Fruit fly (Drosophila melanogaster) whole organism, embryonic: ENCODE results near the gene cysu.
A peak's percentile ranks its signal among the peaks of the same experiment; 100 is the strongest.

Source experiments
- B-H2 ChIP-seq: fragments of 200-800 bp; sonication (Bioruptor generic); optimal IDR thresholded peaks from 2 replicates; lab custom pipeline; 2018; ENCODE audit warnings: missing biosample characterization, mild to moderate bottlenecking, missing genetic modification characterization
- BEAF-32 ChIP-seq: fragments of 200-800 bp; sonication (Bioruptor generic); optimal IDR thresholded peaks from 3 replicates; lab custom pipeline; 2017; ENCODE audit warnings: missing biosample characterization, missing genetic modification characterization, mild to moderate bottlenecking, moderate library complexity, missing genetic modification reagents
- CG10147 ChIP-seq: fragments of 200-800 bp; sonication (Bioruptor generic); optimal IDR thresholded peaks from 2 replicates; lab custom pipeline; 2019; ENCODE audit warnings: missing biosample characterization, mild to moderate bottlenecking, missing genetic modification characterization, moderate library complexity
- CG10209 ChIP-seq: fragments of 200-800 bp; sonication (Bioruptor generic); optimal IDR thresholded peaks from 3 replicates; lab custom pipeline; 2017; ENCODE audit warnings: missing biosample characterization, mild to moderate bottlenecking, missing genetic modification characterization, missing genetic modification reagents
- CG10321 ChIP-seq: fragments of 200-800 bp; sonication (Bioruptor generic); IDR thresholded peaks from 2 replicates; pipeline ENCODE4 v1.3.6; 2022; ENCODE audit warnings: missing biosample characterization, missing genetic modification characterization
- CG10979 ChIP-seq: fragments of 200-800 bp; sonication (Bioruptor generic); optimal IDR thresholded peaks from 2 replicates; lab custom pipeline; 2018; ENCODE audit warnings: missing biosample characterization, mild to moderate bottlenecking, missing genetic modification characterization, moderate library complexity
- CG11504 ChIP-seq: fragments of 200-800 bp; sonication (Bioruptor generic); optimal IDR thresholded peaks from 3 replicates; lab custom pipeline; 2019; ENCODE audit warnings: missing biosample characterization, mild to moderate bottlenecking, missing genetic modification characterization, moderate library complexity
- CG11696 ChIP-seq: fragments of 200-800 bp; sonication (Bioruptor generic); IDR thresholded peaks from 2 replicates; pipeline ENCODE4 v1.3.6; 2022; ENCODE audit warnings: missing biosample characterization, missing genetic modification characterization
- CG12299 ChIP-seq: fragments of 200-800 bp; sonication (Bioruptor generic); optimal IDR thresholded peaks from 2 replicates; lab custom pipeline; 2018; ENCODE audit warnings: missing biosample characterization, mild to moderate bottlenecking, missing genetic modification characterization
- CG13287 ChIP-seq: fragments of 200-800 bp; sonication (Bioruptor generic); IDR thresholded peaks from 2 replicates; pipeline ENCODE4 v1.3.6; 2022; ENCODE audit warnings: missing biosample characterization, missing genetic modification characterization; ENCODE audit not compliant: partially characterized antibody
- CG13296 ChIP-seq: fragments of 200-800 bp; sonication (Bioruptor generic); optimal IDR thresholded peaks from 3 replicates; lab custom pipeline; 2018; ENCODE audit warnings: missing biosample characterization, mild to moderate bottlenecking, missing genetic modification characterization
- CG1647 ChIP-seq: fragments of 200-800 bp; sonication (Bioruptor generic); optimal IDR thresholded peaks from 3 replicates; lab custom pipeline; 2016; ENCODE audit warnings: missing biosample characterization, missing genetic modification characterization
- CG17186 ChIP-seq: fragments of 200-800 bp; sonication (Bioruptor generic); optimal IDR thresholded peaks from 3 replicates; lab custom pipeline; 2017; ENCODE audit warnings: missing biosample characterization, missing genetic modification reagents, missing genetic modification characterization
- CG2199 ChIP-seq: fragments of 200-800 bp; sonication (Bioruptor generic); IDR thresholded peaks from 3 replicates; pipeline ENCODE4 v1.3.6; 2022; ENCODE audit warnings: missing biosample characterization, missing genetic modification characterization
- CG2678 ChIP-seq: fragments of 200-800 bp; sonication (Bioruptor generic); optimal IDR thresholded peaks from 3 replicates; lab custom pipeline; 2019; ENCODE audit warnings: missing biosample characterization, mild to moderate bottlenecking, missing genetic modification characterization, moderate library complexity
- CG31365 ChIP-seq: fragments of 200-800 bp; sonication (Bioruptor generic); optimal IDR thresholded peaks from 2 replicates; lab custom pipeline; 2018; ENCODE audit warnings: missing biosample characterization, mild to moderate bottlenecking, missing genetic modification characterization
- CG5180 ChIP-seq: fragments of 200-800 bp; sonication (Bioruptor generic); optimal IDR thresholded peaks from 3 replicates; lab custom pipeline; 2017; ENCODE audit warnings: missing biosample characterization, missing genetic modification characterization, mild to moderate bottlenecking, moderate library complexity, missing genetic modification reagents
- CG6854 ChIP-seq: fragments of 200-800 bp; sonication (Bioruptor generic); optimal IDR thresholded peaks from 3 replicates; lab custom pipeline; 2017; ENCODE audit warnings: missing biosample characterization, mild to moderate bottlenecking, missing genetic modification characterization
- CG7786 ChIP-seq: fragments of 200-800 bp; sonication (Bioruptor generic); optimal IDR thresholded peaks from 2 replicates; lab custom pipeline; 2016; ENCODE audit warnings: missing biosample characterization, missing genetic modification characterization
- CG8089 ChIP-seq: fragments of 200-800 bp; sonication (Bioruptor generic); optimal IDR thresholded peaks from 3 replicates; lab custom pipeline; 2016; ENCODE audit warnings: missing biosample characterization, missing genetic modification characterization
- CG8765 ChIP-seq: fragments of 200-800 bp; sonication (Bioruptor generic); IDR thresholded peaks from 2 replicates; pipeline ENCODE4 v1.3.6; 2022; ENCODE audit warnings: missing biosample characterization, missing genetic modification characterization
- CG9437 ChIP-seq: fragments of 200-800 bp; sonication (Bioruptor generic); optimal IDR thresholded peaks from 2 replicates; lab custom pipeline; 2018; ENCODE audit warnings: missing biosample characterization, mild to moderate bottlenecking, missing genetic modification characterization
- Camta ChIP-seq: fragments of 200-800 bp; sonication (Bioruptor generic); optimal IDR thresholded peaks from 2 replicates; lab custom pipeline; 2016; ENCODE audit warnings: missing biosample characterization, missing genetic modification characterization
- Dad ChIP-seq: fragments of 200-800 bp; sonication (Bioruptor generic); optimal IDR thresholded peaks from 3 replicates; lab custom pipeline; 2016; ENCODE audit warnings: missing biosample characterization, missing genetic modification characterization
- HHEX ChIP-seq: fragments of 200-800 bp; sonication (Bioruptor generic); optimal IDR thresholded peaks from 3 replicates; lab custom pipeline; 2017; ENCODE audit warnings: missing biosample characterization, mild to moderate bottlenecking, missing genetic modification characterization, missing genetic modification reagents
- Hr3 ChIP-seq: fragments of 200-800 bp; sonication (Bioruptor generic); optimal IDR thresholded peaks from 3 replicates; lab custom pipeline; 2016; ENCODE audit warnings: missing biosample characterization, missing genetic modification characterization
- MTF-1 ChIP-seq: fragments of 200-800 bp; sonication (Bioruptor generic); optimal IDR thresholded peaks from 2 replicates; lab custom pipeline; 2018; ENCODE audit warnings: missing biosample characterization, mild to moderate bottlenecking, missing genetic modification characterization, borderline replicate concordance
- NC2β ChIP-seq: fragments of 200-800 bp; sonication (Bioruptor generic); optimal IDR thresholded peaks from 2 replicates; lab custom pipeline; 2016; ENCODE audit warnings: missing biosample characterization, missing genetic modification characterization
- Pdp1 ChIP-seq, 2 experiments: fragments of 200-800 bp; sonication (Bioruptor generic); optimal IDR thresholded peaks; 3 replicates each; lab custom pipeline; 2016; ENCODE audit warnings: missing biosample characterization in 2 of 2, missing genetic modification characterization in 2 of 2, mild to moderate bottlenecking in 1 of 2, moderate library complexity in 1 of 2
- Scr ChIP-seq: fragments of 200-800 bp; sonication (Bioruptor generic); IDR thresholded peaks from 2 replicates; pipeline ENCODE4 v1.3.6; 2022; ENCODE audit warnings: missing biosample characterization, missing genetic modification characterization; ENCODE audit not compliant: partially characterized antibody
- Six4 ChIP-seq: fragments of 200-800 bp; sonication (Bioruptor generic); optimal IDR thresholded peaks from 2 replicates; lab custom pipeline; 2016; ENCODE audit warnings: missing biosample characterization, missing genetic modification characterization
- abd-A ChIP-seq: fragments of 200-800 bp; sonication (Bioruptor generic); optimal IDR thresholded peaks from 3 replicates; lab custom pipeline; 2019; ENCODE audit warnings: missing biosample characterization, mild to moderate bottlenecking, missing genetic modification characterization, moderate library complexity
- al ChIP-seq: fragments of 200-800 bp; sonication (Bioruptor generic); IDR thresholded peaks from 2 replicates; pipeline ENCODE4 v1.3.6; 2022; ENCODE audit warnings: missing biosample characterization, missing genetic modification characterization
- bab2 ChIP-seq: fragments of 200-800 bp; sonication (Bioruptor generic); optimal IDR thresholded peaks from 2 replicates; lab custom pipeline; 2016; ENCODE audit warnings: missing biosample characterization, missing genetic modification characterization
- cad ChIP-seq: fragments of >200 bp; optimal IDR thresholded peaks from 2 replicates; lab custom pipeline; 2017; ENCODE audit warnings: missing biosample characterization, missing genetic modification characterization
- cas ChIP-seq: fragments of 200-800 bp; sonication (Bioruptor generic); IDR thresholded peaks from 2 replicates; pipeline ENCODE4 v1.3.6; 2022; ENCODE audit warnings: missing biosample characterization, missing genetic modification characterization
- cwo ChIP-seq: fragments of 200-800 bp; sonication (Bioruptor generic); optimal IDR thresholded peaks from 3 replicates; lab custom pipeline; 2017; ENCODE audit warnings: missing biosample characterization, missing genetic modification characterization, mild to moderate bottlenecking, moderate library complexity, missing genetic modification reagents
- ewg ChIP-seq: fragments of 200-800 bp; sonication (Bioruptor generic); optimal IDR thresholded peaks from 3 replicates; lab custom pipeline; 2017; ENCODE audit warnings: mild to moderate bottlenecking, missing biosample characterization, missing genetic modification reagents, missing genetic modification characterization
- gsb-n ChIP-seq: fragments of 200-800 bp; sonication (Bioruptor generic); optimal IDR thresholded peaks from 3 replicates; lab custom pipeline; 2018; ENCODE audit warnings: missing biosample characterization, mild to moderate bottlenecking, missing genetic modification characterization
- luna ChIP-seq: fragments of 200-800 bp; sonication (Bioruptor generic); optimal IDR thresholded peaks from 2 replicates; lab custom pipeline; 2016; ENCODE audit warnings: missing biosample characterization, missing genetic modification characterization
- salm ChIP-seq: fragments of 200-800 bp; sonication (Bioruptor generic); optimal IDR thresholded peaks from 2 replicates; lab custom pipeline; 2018; ENCODE audit warnings: missing biosample characterization, mild to moderate bottlenecking, missing genetic modification characterization
- shn ChIP-seq: fragments of 200-800 bp; sonication (Bioruptor generic); optimal IDR thresholded peaks from 3 replicates; lab custom pipeline; 2016; ENCODE audit warnings: missing biosample characterization, missing genetic modification characterization
- slp2 ChIP-seq: fragments of 200-800 bp; sonication (Bioruptor generic); optimal IDR thresholded peaks from 2 replicates; lab custom pipeline; 2016; ENCODE audit warnings: missing biosample characterization, missing genetic modification characterization
- sqz ChIP-seq: fragments of 200-800 bp; sonication (Bioruptor generic); optimal IDR thresholded peaks from 3 replicates; lab custom pipeline; 2018; ENCODE audit warnings: missing biosample characterization, mild to moderate bottlenecking, missing genetic modification characterization
- tna ChIP-seq: fragments of 200-800 bp; sonication (Bioruptor generic); IDR thresholded peaks from 2 replicates; pipeline ENCODE4 v1.3.6; 2022; ENCODE audit warnings: missing biosample characterization, missing genetic modification characterization; ENCODE audit not compliant: partially characterized antibody
- trem ChIP-seq: fragments of 200-800 bp; optimal IDR thresholded peaks from 3 replicates; lab custom pipeline; 2019; ENCODE audit warnings: missing biosample characterization, mild to moderate bottlenecking, missing genetic modification characterization, moderate library complexity
- trh ChIP-seq: fragments of 200-800 bp; sonication (Bioruptor generic); optimal IDR thresholded peaks from 2 replicates; lab custom pipeline; 2016; ENCODE audit warnings: missing biosample characterization, missing genetic modification characterization
- vfl ChIP-seq: fragments of 200-800 bp; sonication (Bioruptor generic); optimal IDR thresholded peaks from 2 replicates; lab custom pipeline; 2016; ENCODE audit warnings: missing biosample characterization, missing genetic modification characterization
- yki ChIP-seq: fragments of >200 bp; optimal IDR thresholded peaks from 3 replicates; lab custom pipeline; 2018

The cysu gene

dm6 chr3R:17385329-17386019 lies 40.1 kb upstream of the cysu start (continued):
- TF ChIP-seq bab2 (GFP tag; lab: Kevin White, UChicago): peak; percentile 53
- peak; percentile 64 for TF ChIP-seq CG13287 (GFP tag; lab: Robert Waterston, UW)
- 0 out of 3 replicates have a peak, but pooled peaks have one; percentile 27 for TF ChIP-seq CG2199 (GFP tag; lab: Robert Waterston, UW)
- TF ChIP-seq NC2β (GFP tag; lab: Kevin White, UChicago): peak; percentile 31
- TF ChIP-seq al (GFP tag; lab: Robert Waterston, UW): no peak
- TF ChIP-seq CG12299 (tag; lab: Kevin White, UChicago): peak; percentile 1
- peak; percentile 71 for TF ChIP-seq CG17186 (GFP tag; lab: Kevin White, UChicago)
- peak; percentile 23 for TF ChIP-seq HHEX (GFP tag; lab: Kevin White, UChicago)
- TF ChIP-seq salm (tag; lab: Kevin White, UChicago): no peak
- peak; percentile 55 for TF ChIP-seq CG9437 (GFP tag; lab: Kevin White, UChicago)
- peak; percentile 90 for TF ChIP-seq B-H2 (GFP tag; lab: Kevin White, UChicago)
- peak; percentile 95 for TF ChIP-seq gsb-n (tag; lab: Kevin White, UChicago)
- peak; percentile 71 for TF ChIP-seq CG11504 (tag; lab: Kevin White, UChicago)
- TF ChIP-seq CG13296 (GFP tag; lab: Kevin White, UChicago): peak; percentile 50
- peak; percentile 30 for TF ChIP-seq Scr
- peak; percentile 44 for TF ChIP-seq Camta (GFP tag; lab: Kevin White, UChicago)
- TF ChIP-seq CG7786 (GFP tag; lab: Kevin White, UChicago): peak; percentile 45
- no peak for TF ChIP-seq MTF-1
- TF ChIP-seq ewg (GFP tag; lab: Kevin White, UChicago): peak; percentile 44
- 0 out of 2 replicates have a peak, but pooled peaks have one; percentile 39 for TF ChIP-seq CG11696 (GFP tag; lab: Robert Waterston, UW)
- peak; percentile 64 for TF ChIP-seq CG1647 (GFP tag; lab: Kevin White, UChicago)
- TF ChIP-seq slp2: no peak
- TF ChIP-seq cad (GFP tag; lab: Kevin White, UChicago): no peak
- 0 out of 2 replicates have a peak, but pooled peaks have one; percentile 7 for TF ChIP-seq CG10321 (GFP tag; lab: Robert Waterston, UW)
- TF ChIP-seq Hr3 (GFP tag; lab: Kevin White, UChicago): peak; percentile 2
- TF ChIP-seq shn: peak; percentile 22
- peak; percentile 93 for TF ChIP-seq sqz (GFP tag; lab: Kevin White, UChicago)
- peak; percentile 34 to 81 for TF ChIP-seq Pdp1 (GFP tag; optimal IDR thresholded peaks at IDR 0.05; lab: Kevin White, UChicago)
- peak; percentile 51 for TF ChIP-seq trem (tag; lab: Kevin White, UChicago)
- TF ChIP-seq BEAF-32: peak; percentile 53
- TF ChIP-seq CG8089 (GFP tag; lab: Kevin White, UChicago): peak; percentile 16
- no peak for TF ChIP-seq yki
- peak; percentile 4 for TF ChIP-seq CG10979 (tag; lab: Kevin White, UChicago)
- TF ChIP-seq luna (GFP tag; lab: Kevin White, UChicago): peak; percentile 66
- no peak for TF ChIP-seq Six4 (GFP tag; lab: Kevin White, UChicago)
- peak; percentile 63 for TF ChIP-seq CG31365 (tag; lab: Kevin White, UChicago)
- TF ChIP-seq abd-A (tag; lab: Kevin White, UChicago): peak; percentile 28
- TF ChIP-seq cas: no peak
- no peak for TF ChIP-seq CG10209 (GFP tag; lab: Kevin White, UChicago)
- TF ChIP-seq CG6854 (GFP tag; lab: Kevin White, UChicago): peak; percentile 60
- TF ChIP-seq vfl (GFP tag; lab: Kevin White, UChicago): peak; percentile 57
- no peak; the same call in 1 of the 2 replicates for TF ChIP-seq tna (GFP tag; lab: Robert Waterston, UW)
- no peak for TF ChIP-seq trh (GFP tag; lab: Kevin White, UChicago)
- peak; percentile 73 for TF ChIP-seq CG2678 (tag; lab: Kevin White, UChicago)
- 0 out of 2 replicates have a peak, but pooled peaks have one; percentile 9 for TF ChIP-seq CG8765
- TF ChIP-seq Dad (GFP tag; lab: Kevin White, UChicago): peak; percentile 73
- TF ChIP-seq cwo (GFP tag; lab: Kevin White, UChicago): peak; percentile 64
- peak; percentile 27 for TF ChIP-seq CG5180 (GFP tag; lab: Kevin White, UChicago)
- no peak for TF ChIP-seq CG10147
